Worm (Caenorhabditis elegans) whole organism, early embryonic: ENCODE results near the gene srh-45.

Experiments used
- B0310.2 ChIP-seq: sonication (generic microtip); optimal IDR thresholded peaks from 2 replicates; lab custom pipeline; 2016; ENCODE audit warnings: mild to moderate bottlenecking, missing genetic modification characterization, missing compliant biosample characterization
- F13C5.2 ChIP-seq: sonication (generic microtip); optimal IDR thresholded peaks from 2 replicates; lab custom pipeline; 2017; ENCODE audit warnings: mild to moderate bottlenecking, missing genetic modification characterization, inconsistent platforms, missing compliant biosample characterization
- aly-1 ChIP-seq: sonication (generic microtip); optimal IDR thresholded peaks from 2 replicates; lab custom pipeline; 2016; ENCODE audit warnings: missing genetic modification characterization, missing compliant biosample characterization
- ama-1 ChIP-seq: fragments of 150-350 bp; optimal IDR thresholded peaks from 2 replicates; lab custom pipeline; 2014
- ets-7 ChIP-seq: sonication (generic microtip); optimal IDR thresholded peaks from 2 replicates; lab custom pipeline; 2016; ENCODE audit warnings: missing genotype, missing genetic modification characterization, missing compliant biosample characterization
- flt-1 ChIP-seq: fragments of 200-800 bp; sonication (Bioruptor generic); IDR thresholded peaks from 2 replicates; pipeline ENCODE4 v1.3.6; 2022; ENCODE audit warnings: missing genetic modification characterization, missing compliant biosample characterization
- hmbx-1 ChIP-seq: sonication (generic microtip); optimal IDR thresholded peaks from 2 replicates; lab custom pipeline; 2016; ENCODE audit warnings: mild to moderate bottlenecking, missing genetic modification characterization, missing compliant biosample characterization
- hmg-4 ChIP-seq: fragments of 200-800 bp; sonication (Bioruptor generic); optimal IDR thresholded peaks from 2 replicates; lab custom pipeline; 2018; ENCODE audit warnings: mild to moderate bottlenecking, missing genetic modification characterization, missing compliant biosample characterization
- scrt-1 ChIP-seq: fragments of 200-800 bp; sonication (Bioruptor generic); IDR thresholded peaks from 2 replicates; pipeline ENCODE4 v1.3.6; 2022; ENCODE audit warnings: missing genetic modification characterization, missing compliant biosample characterization
- tbx-11 ChIP-seq: fragments of 200-800 bp; sonication (Bioruptor generic); IDR thresholded peaks from 2 replicates; pipeline ENCODE4 v1.3.6; 2022; ENCODE audit warnings: missing genetic modification characterization, missing compliant biosample characterization

ce11 chrV:11302698-11303097, 2.1 kb downstream of the srh-45 start, which contains the start of gene srh-46:
- TF ChIP-seq tbx-11 (GFP tag; lab: Robert Waterston, UW) (no peak), ets-7 (tag; lab: Kevin White, UChicago) (no peak), flt-1 (GFP tag; lab: Robert Waterston, UW) (no peak), aly-1 (no peak), ama-1 (no peak), scrt-1 (GFP tag; lab: Robert Waterston, UW) (no peak), F13C5.2 (tag; lab: Kevin White, UChicago) (no peak), B0310.2 (tag; lab: Kevin White, UChicago) (no peak), hmg-4 (GFP tag; lab: Kevin White, UChicago) (no peak), hmbx-1 (no peak)
